Comparison of ENCODE assay signal across 5 fruit fly cellular contexts in genomic region chr3L:85204-85811, dm6.
TF ChIP-seq lines count a peak whose summit lies in the region.

No protein-coding gene starts in this region.

- no peak for TF ChIP-seq CTCF in whole organism, embryonic (GFP tag; optimal IDR thresholded peaks at IDR 0.05; lab: Kevin White, UChicago)

TF ChIP-seq in whole organism, adult, 20 proteins besides CTCF, POLR2A, EP300 and RAD21 (continues in another document):
- TF ChIP-seq CG33017 (tag; optimal IDR thresholded peaks at IDR 0.05; lab: Kevin White, UChicago) (peak; percentile 36), CG11617 (GFP tag; optimal IDR thresholded peaks at IDR 0.05; lab: Kevin White, UChicago) (peak; percentile 60), Mnt (GFP tag; optimal IDR thresholded peaks at IDR 0.05; lab: Kevin White, UChicago) (no peak), CG7045 (GFP tag; optimal IDR thresholded peaks at IDR 0.05; lab: Kevin White, UChicago) (peak; percentile 51), bab1 (GFP tag; optimal IDR thresholded peaks at IDR 0.05; lab: Kevin White, UChicago) (no peak), Clk (GFP tag; optimal IDR thresholded peaks at IDR 0.05; lab: Kevin White, UChicago) (no peak), CG12768 (GFP tag; optimal IDR thresholded peaks at IDR 0.05; lab: Kevin White, UChicago) (peak; percentile 79), CG5204 (GFP tag; optimal IDR thresholded peaks at IDR 0.05; lab: Kevin White, UChicago) (no peak), CG14711 (tag; optimal IDR thresholded peaks at IDR 0.05; lab: Kevin White, UChicago) (peak; percentile 55), ovo (GFP tag; optimal IDR thresholded peaks at IDR 0.05; lab: Kevin White, UChicago) (peak; percentile 85), CG1620 (GFP tag; optimal IDR thresholded peaks at IDR 0.05; lab: Kevin White, UChicago) (peak; percentile 31), toe (GFP tag; optimal IDR thresholded peaks at IDR 0.05; lab: Kevin White, UChicago) (peak; percentile 4), cic (GFP tag; optimal IDR thresholded peaks at IDR 0.05; lab: Kevin White, UChicago) (peak; percentile 89), Crg-1 (GFP tag; optimal IDR thresholded peaks at IDR 0.05; lab: Kevin White, UChicago) (peak; percentile 76), CG7101 (tag; optimal IDR thresholded peaks at IDR 0.05; lab: Kevin White, UChicago) (peak; percentile 45), Hr96 (GFP tag; optimal IDR thresholded peaks at IDR 0.05; lab: Kevin White, UChicago) (peak; percentile 3), pad (GFP tag; optimal IDR thresholded peaks at IDR 0.05; lab: Kevin White, UChicago) (peak; percentile 52), cnc (optimal IDR thresholded peaks at IDR 0.05; lab: Kevin White, UChicago) (no peak)

TF ChIP-seq in whole organism, embryonic, 481 proteins besides CTCF, POLR2A, EP300 and RAD21 (continues in another document):
- TF ChIP-seq CG18011 (GFP tag; optimal IDR thresholded peaks at IDR 0.05; lab: Kevin White, UChicago) = no peak
- no peak for TF ChIP-seq ab (GFP tag; optimal IDR thresholded peaks at IDR 0.05; lab: Kevin White, UChicago)
- no peak for TF ChIP-seq Eip74EF (GFP tag; optimal IDR thresholded peaks at IDR 0.05; lab: Kevin White, UChicago)
- 0 out of 3 replicates have a peak, but pooled peaks have one; percentile 70 for TF ChIP-seq CG2199 (GFP tag; IDR thresholded peaks at IDR 0.05; lab: Robert Waterston, UW)
- TF ChIP-seq Mes4 (GFP tag; optimal IDR thresholded peaks at IDR 0.05; lab: Kevin White, UChicago) = no peak
- peak; percentile 6 for TF ChIP-seq BtbVII (GFP tag; optimal IDR thresholded peaks at IDR 0.05; lab: Kevin White, UChicago)
- no peak for TF ChIP-seq CG3726 (GFP tag; IDR thresholded peaks at IDR 0.05; lab: Robert Waterston, UW)
- TF ChIP-seq zfh1 (GFP tag; IDR thresholded peaks at IDR 0.05; lab: Robert Waterston, UW) = no peak
- peak; percentile 32 for TF ChIP-seq HmgZ (tag; optimal IDR thresholded peaks at IDR 0.05; lab: Kevin White, UChicago)
- TF ChIP-seq E2f2 (GFP tag; IDR thresholded peaks at IDR 0.05; lab: Robert Waterston, UW) = no peak
- TF ChIP-seq Scr (GFP tag; IDR thresholded peaks at IDR 0.05; lab: Robert Waterston, UW; ENCODE audit: partially characterized antibody) = no peak
- TF ChIP-seq z (GFP tag; IDR thresholded peaks at IDR 0.05; lab: Robert Waterston, UW) = no peak
- TF ChIP-seq tll (GFP tag; optimal IDR thresholded peaks at IDR 0.05; lab: Kevin White, UChicago) = no peak
- no peak for TF ChIP-seq CG6791 (GFP tag; IDR thresholded peaks at IDR 0.05; lab: Robert Waterston, UW; ENCODE audit: partially characterized antibody)
- no peak for TF ChIP-seq mam (GFP tag; optimal IDR thresholded peaks at IDR 0.05; lab: Kevin White, UChicago)
- TF ChIP-seq CG6854 (GFP tag; optimal IDR thresholded peaks at IDR 0.05; lab: Kevin White, UChicago) = peak; percentile 19
- TF ChIP-seq CG10543 (GFP tag; optimal IDR thresholded peaks at IDR 0.05; lab: Kevin White, UChicago) = no peak
- no peak for TF ChIP-seq Sox100B (GFP tag; optimal IDR thresholded peaks at IDR 0.05; lab: Kevin White, UChicago)
- TF ChIP-seq Deaf1 (tag; optimal IDR thresholded peaks at IDR 0.05; lab: Kevin White, UChicago) = no peak

TF ChIP-seq in whole organism, prepupa, 60 proteins besides CTCF, POLR2A, EP300 and RAD21 (continues in another document):
- TF ChIP-seq pdm3 (GFP tag; optimal IDR thresholded peaks at IDR 0.05; lab: Kevin White, UChicago) (peak; percentile 25), CG1621 (tag; optimal IDR thresholded peaks at IDR 0.05; lab: Kevin White, UChicago) (peak; percentile 13), Sox102F (GFP tag; optimal IDR thresholded peaks at IDR 0.05; lab: Kevin White, UChicago) (peak; percentile 27), OdsH (GFP tag; optimal IDR thresholded peaks at IDR 0.05; lab: Kevin White, UChicago) (no peak), CG8319 (GFP tag; optimal IDR thresholded peaks at IDR 0.05; lab: Kevin White, UChicago) (no peak), Sox15 (GFP tag; optimal IDR thresholded peaks at IDR 0.05; lab: Kevin White, UChicago) (no peak), CG8632 (GFP tag; optimal IDR thresholded peaks at IDR 0.05; lab: Kevin White, UChicago) (peak; percentile 34), salr (GFP tag; optimal IDR thresholded peaks at IDR 0.05; lab: Kevin White, UChicago) (peak in 1 of 2 experiments; percentile 26), achi (GFP tag; optimal IDR thresholded peaks at IDR 0.05; lab: Kevin White, UChicago) (peak; percentile 18), cyc (GFP tag; optimal IDR thresholded peaks at IDR 0.05; lab: Kevin White, UChicago) (no peak), CG10631 (GFP tag; optimal IDR thresholded peaks at IDR 0.05; lab: Kevin White, UChicago) (no peak), CG16779 (tag; optimal IDR thresholded peaks at IDR 0.05; lab: Kevin White, UChicago) (peak; percentile 28), acj6 (GFP tag; optimal IDR thresholded peaks at IDR 0.05; lab: Kevin White, UChicago) (peak; percentile 20), Eip93F (GFP tag; optimal IDR thresholded peaks at IDR 0.05; lab: Kevin White, UChicago) (peak; percentile 40), CG9139 (GFP tag; optimal IDR thresholded peaks at IDR 0.05; lab: Kevin White, UChicago) (peak; percentile 59), Eip75B (GFP tag; optimal IDR thresholded peaks at IDR 0.05; lab: Kevin White, UChicago) (no peak), CG32006 (GFP tag; optimal IDR thresholded peaks at IDR 0.05; lab: Kevin White, UChicago) (no peak), CG34406 (GFP tag; optimal IDR thresholded peaks at IDR 0.05; lab: Kevin White, UChicago) (peak; percentile 24), CG31627 (GFP tag; optimal IDR thresholded peaks at IDR 0.05; lab: Kevin White, UChicago) (no peak), Hr4 (GFP tag; optimal IDR thresholded peaks at IDR 0.05; lab: Kevin White, UChicago) (no peak)

TF ChIP-seq in whole organism, pupa, 21 proteins besides CTCF, POLR2A, EP300 and RAD21:
- TF ChIP-seq CG10348 (GFP tag; IDR thresholded peaks at IDR 0.05; lab: Robert Waterston, UW) = no peak
- peak; percentile 46 for TF ChIP-seq CG8159 (tag; optimal IDR thresholded peaks at IDR 0.05; lab: Kevin White, UChicago)
- peak; percentile 30 for TF ChIP-seq Pif1A (GFP tag; optimal IDR thresholded peaks at IDR 0.05; lab: Kevin White, UChicago)
- TF ChIP-seq rn (GFP tag; IDR thresholded peaks at IDR 0.05; lab: Robert Waterston, UW) = no peak
- no peak for TF ChIP-seq CG9948 (tag; optimal IDR thresholded peaks at IDR 0.05; lab: Kevin White, UChicago)
- no peak for TF ChIP-seq CG4496 (GFP tag; IDR thresholded peaks at IDR 0.05; lab: Robert Waterston, UW)
- no peak for TF ChIP-seq CG12605 (GFP tag; IDR thresholded peaks at IDR 0.05; lab: Robert Waterston, UW)
- no peak for TF ChIP-seq CG15710 (tag; optimal IDR thresholded peaks at IDR 0.05; lab: Kevin White, UChicago)
- no peak for TF ChIP-seq Ets98B (GFP tag; IDR thresholded peaks at IDR 0.05; lab: Robert Waterston, UW)
- no peak for TF ChIP-seq CG8301 (tag; optimal IDR thresholded peaks at IDR 0.05; lab: Kevin White, UChicago)
- TF ChIP-seq EcR (GFP tag; optimal IDR thresholded peaks at IDR 0.05; lab: Kevin White, UChicago) = peak; percentile 61
- TF ChIP-seq fd96Ca (GFP tag; IDR thresholded peaks at IDR 0.05; lab: Robert Waterston, UW) = no peak
- no peak for TF ChIP-seq Pif1B (GFP tag; optimal IDR thresholded peaks at IDR 0.05; lab: Kevin White, UChicago)
- no peak for TF ChIP-seq CG17806 (tag; optimal IDR thresholded peaks at IDR 0.05; lab: Kevin White, UChicago)
- TF ChIP-seq gl (tag; optimal IDR thresholded peaks at IDR 0.05; lab: Kevin White, UChicago) = peak; percentile 62
- TF ChIP-seq D1 (tag; optimal IDR thresholded peaks at IDR 0.05; lab: Kevin White, UChicago) = no peak
- peak; percentile 14 for TF ChIP-seq Snoo (tag; optimal IDR thresholded peaks at IDR 0.05; lab: Kevin White, UChicago)
- TF ChIP-seq CG34367 (tag; optimal IDR thresholded peaks at IDR 0.05; lab: Kevin White, UChicago) = peak; percentile 19
- TF ChIP-seq CG32121 (GFP tag; IDR thresholded peaks at IDR 0.05; lab: Robert Waterston, UW) = no peak
- peak; percentile 25 for TF ChIP-seq CG13204 (GFP tag; optimal IDR thresholded peaks at IDR 0.05; lab: Kevin White, UChicago)
- TF ChIP-seq CG14655 (GFP tag; optimal IDR thresholded peaks at IDR 0.05; lab: Kevin White, UChicago) = peak; percentile 36

TF ChIP-seq in whole organism, wandering third instar larva, 38 proteins besides CTCF, POLR2A, EP300 and RAD21 (continues in another document):
- no peak for TF ChIP-seq dsf (GFP tag; optimal IDR thresholded peaks at IDR 0.05; lab: Kevin White, UChicago; ENCODE audit: borderline replicate concordance)
- TF ChIP-seq Jra (GFP tag; optimal IDR thresholded peaks at IDR 0.05; lab: Kevin White, UChicago) = peak; percentile 46
- no peak for TF ChIP-seq Vsx2 (GFP tag; optimal IDR thresholded peaks at IDR 0.05; lab: Kevin White, UChicago; ENCODE audit: partially characterized antibody)
- TF ChIP-seq Abd-B (GFP tag; optimal IDR thresholded peaks at IDR 0.05; lab: Kevin White, UChicago) = no peak
- no peak for TF ChIP-seq ey (GFP tag; optimal IDR thresholded peaks at IDR 0.05; lab: Kevin White, UChicago)
- no peak for TF ChIP-seq Myc (optimal IDR thresholded peaks at IDR 0.05; lab: Kevin White, UChicago)
- no peak for TF ChIP-seq pan (optimal IDR thresholded peaks at IDR 0.05; lab: Kevin White, UChicago)
- peak; percentile 34 for TF ChIP-seq OdsH (GFP tag; optimal IDR thresholded peaks at IDR 0.05; lab: Kevin White, UChicago)
- no peak for TF ChIP-seq dl (GFP tag; optimal IDR thresholded peaks at IDR 0.05; lab: Kevin White, UChicago; ENCODE audit: insufficient read depth in 1 of 2, partially characterized antibody in 2 of 2)
- peak; percentile 38 for TF ChIP-seq psq (GFP tag; optimal IDR thresholded peaks at IDR 0.05; lab: Kevin White, UChicago)
- no peak for TF ChIP-seq Mio (GFP tag; optimal IDR thresholded peaks at IDR 0.05; lab: Kevin White, UChicago)
- TF ChIP-seq brk (GFP tag; optimal IDR thresholded peaks at IDR 0.05; lab: Kevin White, UChicago) = peak; percentile 21
- TF ChIP-seq Hr78 (GFP tag; optimal IDR thresholded peaks at IDR 0.05; lab: Kevin White, UChicago) = no peak
- TF ChIP-seq fru (GFP tag; optimal IDR thresholded peaks at IDR 0.05; lab: Kevin White, UChicago) = peak; percentile 41
- no peak for TF ChIP-seq GATAd (GFP tag; optimal IDR thresholded peaks at IDR 0.05; lab: Kevin White, UChicago)
- no peak for TF ChIP-seq sv (GFP tag; optimal IDR thresholded peaks at IDR 0.05; lab: Kevin White, UChicago)
- peak; percentile 53 for TF ChIP-seq Sp1 (GFP tag; optimal IDR thresholded peaks at IDR 0.05; lab: Kevin White, UChicago)
- TF ChIP-seq dmrt93B (GFP tag; optimal IDR thresholded peaks at IDR 0.05; lab: Kevin White, UChicago) = no peak
- TF ChIP-seq tai (GFP tag; optimal IDR thresholded peaks at IDR 0.05; lab: Kevin White, UChicago) = no peak
- no peak for TF ChIP-seq N (GFP tag; optimal IDR thresholded peaks at IDR 0.05; lab: Kevin White, UChicago)
- peak; percentile 48 for TF ChIP-seq br (GFP tag; optimal IDR thresholded peaks at IDR 0.05; lab: Kevin White, UChicago)
- no peak for TF ChIP-seq Dif (GFP tag; optimal IDR thresholded peaks at IDR 0.05; lab: Kevin White, UChicago; ENCODE audit: partially characterized antibody)
- TF ChIP-seq foxo (GFP tag; optimal IDR thresholded peaks at IDR 0.05; lab: Kevin White, UChicago) = peak in 1 of 2 experiments; percentile 8
- peak; percentile 80 for TF ChIP-seq h (GFP tag; optimal IDR thresholded peaks at IDR 0.05; lab: Kevin White, UChicago)
- TF ChIP-seq Hnf4 (GFP tag; optimal IDR thresholded peaks at IDR 0.05; lab: Kevin White, UChicago) = peak; percentile 54
